Fruit fly (Drosophila melanogaster): ENCODE results near the gene CG12991.

Gene CG12991

DNA sequence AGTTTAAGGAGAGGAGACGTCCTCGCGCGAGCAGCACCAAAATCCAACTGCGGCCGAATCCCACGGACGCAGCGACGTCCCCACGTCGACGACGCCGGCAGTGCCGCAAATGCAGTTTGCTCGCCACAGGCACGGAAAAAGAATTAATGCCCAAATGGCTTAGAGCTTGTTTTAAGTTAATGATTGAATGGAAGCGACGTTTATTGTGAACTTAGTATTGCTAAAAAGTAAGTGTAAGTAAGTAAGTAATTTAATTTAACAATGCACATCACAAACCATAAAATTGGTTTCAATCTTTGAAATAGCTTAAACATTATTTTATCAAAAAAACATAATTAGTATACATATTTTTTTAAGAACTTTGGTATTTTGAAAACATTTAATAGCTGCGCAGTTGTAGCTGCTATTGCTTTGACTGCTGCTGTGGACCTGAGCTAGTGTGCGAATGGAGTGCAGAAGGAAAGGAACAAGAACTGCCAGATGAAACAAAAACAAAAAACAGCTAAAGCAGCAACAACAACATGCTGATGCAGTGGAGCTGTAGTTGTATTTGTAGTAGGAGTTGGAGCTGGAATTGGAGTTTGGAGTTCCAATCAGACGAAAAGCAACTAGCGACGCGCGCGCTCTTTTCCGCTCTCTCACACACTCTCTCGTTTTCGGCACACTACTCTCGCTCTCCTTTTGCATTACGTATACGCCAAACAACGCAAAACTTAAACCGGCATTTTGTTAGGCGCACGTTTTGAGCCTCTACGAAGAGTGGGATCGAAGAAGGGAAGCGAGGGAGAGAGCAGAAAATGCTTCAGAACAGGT is 18.3 kb upstream of the CG12991 start, which contains the start of gene CG43658 (continued):
- TF ChIP-seq net (GFP tag; optimal IDR thresholded peaks at IDR 0.05) (peak; percentile 93), CG11762 (GFP tag; optimal IDR thresholded peaks at IDR 0.05; ENCODE audit: insufficient read depth) (peak; percentile 88), CG11294 (GFP tag; IDR thresholded peaks at IDR 0.05) (peak; percentile 79), Gug (GFP tag; IDR thresholded peaks at IDR 0.05) (peak; percentile 87), Lpt (GFP tag; optimal IDR thresholded peaks at IDR 0.05) (peak; percentile 90), Smox (GFP tag; optimal IDR thresholded peaks at IDR 0.05) (peak; percentile 91), CG8119 (GFP tag; IDR thresholded peaks at IDR 0.05) (peak; percentile 97), CG10631 (GFP tag; optimal IDR thresholded peaks at IDR 0.05) (peak; percentile 95), Blimp-1 (GFP tag; optimal IDR thresholded peaks at IDR 0.05) (peak; percentile 83), CG6854 (GFP tag; optimal IDR thresholded peaks at IDR 0.05) (peak; percentile 89), CG6808 (GFP tag; optimal IDR thresholded peaks at IDR 0.05) (peak; percentile 97), Eip93F (GFP tag; optimal IDR thresholded peaks at IDR 0.05) (peak; percentile 88), salr (GFP tag; optimal IDR thresholded peaks at IDR 0.05) (peak; percentile 69 to 93), svp (GFP tag) (peak; percentile 94), Hr38 (GFP tag; optimal IDR thresholded peaks at IDR 0.05) (no peak), CG6792 (GFP tag; optimal IDR thresholded peaks at IDR 0.05) (peak; percentile 93), CG4318 (GFP tag; optimal IDR thresholded peaks at IDR 0.05) (peak; percentile 94), spab (GFP tag; optimal IDR thresholded peaks at IDR 0.05) (peak; percentile 96), lz (GFP tag; optimal IDR thresholded peaks at IDR 0.05) (peak; percentile 89)

DNA sequence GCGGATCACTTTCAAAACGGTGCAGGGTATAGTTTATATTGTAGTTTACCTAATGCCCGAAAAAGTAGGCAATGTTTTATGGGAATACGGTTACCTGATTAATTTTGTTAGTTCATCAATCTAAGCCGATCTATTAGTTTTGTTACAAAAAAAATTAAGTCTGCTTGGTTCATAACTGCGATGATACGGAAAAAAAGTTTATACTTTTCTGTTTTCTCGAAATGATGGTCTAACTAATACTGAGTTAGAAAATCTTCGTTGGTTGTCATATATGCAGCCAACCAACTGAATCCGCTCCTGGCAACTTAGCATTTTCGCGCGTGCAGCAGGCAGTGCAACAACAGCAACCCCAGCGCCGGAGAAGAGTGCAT is 17.7 kb upstream of the CG12991 start:
- TF ChIP-seq CG7368 (GFP tag; optimal IDR thresholded peaks at IDR 0.05) (peak; percentile 95), CG6163 (GFP tag; IDR thresholded peaks at IDR 0.05) (no peak; the same call in none of the 3 replicates), CG6792 (GFP tag; optimal IDR thresholded peaks at IDR 0.05) (peak; percentile 96), Met (GFP tag; optimal IDR thresholded peaks at IDR 0.05) (peak; percentile 97), esn (GFP tag; optimal IDR thresholded peaks at IDR 0.05) (peak; percentile 96), Ets96B (tag; optimal IDR thresholded peaks at IDR 0.05) (peak; percentile 95), Sox15 (GFP tag; optimal IDR thresholded peaks at IDR 0.05) (peak; percentile 96), fkh (GFP tag; optimal IDR thresholded peaks at IDR 0.05) (no peak), CG11762 (GFP tag; optimal IDR thresholded peaks at IDR 0.05; ENCODE audit: insufficient read depth) (peak; percentile 96), Blimp-1 (GFP tag; optimal IDR thresholded peaks at IDR 0.05) (peak; percentile 88), CG1621 (tag; optimal IDR thresholded peaks at IDR 0.05) (peak; percentile 90), Hr4 (GFP tag; optimal IDR thresholded peaks at IDR 0.05) (peak; percentile 97), Gug (GFP tag; IDR thresholded peaks at IDR 0.05) (peak; percentile 91), CG32006 (GFP tag; optimal IDR thresholded peaks at IDR 0.05) (peak; percentile 98), CG8119 (GFP tag; IDR thresholded peaks at IDR 0.05) (peak; percentile 89), ss (GFP tag; optimal IDR thresholded peaks at IDR 0.05) (peak; percentile 95 to 97), CG10669 (GFP tag; optimal IDR thresholded peaks at IDR 0.05) (peak; percentile 97), CG8632 (GFP tag; optimal IDR thresholded peaks at IDR 0.05) (peak; percentile 94), Sox14 (GFP tag; optimal IDR thresholded peaks at IDR 0.05) (peak; percentile 97), Hr38 (GFP tag; optimal IDR thresholded peaks at IDR 0.05) (peak; percentile 64), Eip78C (GFP tag) (peak; percentile 99), CG6276 (GFP tag; optimal IDR thresholded peaks at IDR 0.05) (peak; percentile 95), Lpt (GFP tag; optimal IDR thresholded peaks at IDR 0.05) (peak; percentile 93), Eip93F (GFP tag; optimal IDR thresholded peaks at IDR 0.05) (peak; percentile 63), Sox102F (GFP tag; optimal IDR thresholded peaks at IDR 0.05) (peak; percentile 92), dsx (GFP tag; optimal IDR thresholded peaks at IDR 0.05; ENCODE audit: poor library complexity, severe bottlenecking) (peak; percentile 91), acj6 (GFP tag; optimal IDR thresholded peaks at IDR 0.05) (peak; percentile 97), dac (GFP tag; optimal IDR thresholded peaks at IDR 0.05) (peak; percentile 96), achi (GFP tag; optimal IDR thresholded peaks at IDR 0.05) (peak; percentile 94), CG3919 (GFP tag; optimal IDR thresholded peaks at IDR 0.05) (peak; percentile 97), Eip75B (GFP tag; optimal IDR thresholded peaks at IDR 0.05) (peak; percentile 86), topi (GFP tag; optimal IDR thresholded peaks at IDR 0.05) (peak; percentile 97), CG6854 (GFP tag; optimal IDR thresholded peaks at IDR 0.05) (peak; percentile 88), pdm3 (GFP tag; optimal IDR thresholded peaks at IDR 0.05) (peak; percentile 98), cyc (GFP tag; optimal IDR thresholded peaks at IDR 0.05) (peak; percentile 98), CG4318 (GFP tag; optimal IDR thresholded peaks at IDR 0.05) (peak; percentile 97), OdsH (GFP tag; optimal IDR thresholded peaks at IDR 0.05) (peak; percentile 97), net (GFP tag; optimal IDR thresholded peaks at IDR 0.05) (peak; percentile 91)
